Worm (Caenorhabditis elegans) whole organism, young adult: ENCODE results near the gene srx-29.

Experiments used
- ama-1 ChIP-seq, 3 experiments: fragments of 150-350 bp in 1 of 3; sonication (generic microtip) in 2 of 3; optimal IDR thresholded peaks; 2 replicates each; lab custom pipeline; 2014 to 2018; ENCODE audit warnings: missing biosample characterization in 2 of 3, missing genetic modification characterization in 2 of 3, missing genetic modification reagents in 2 of 3
- mes-4 ChIP-seq: sonication (generic microtip); optimal IDR thresholded peaks from 2 replicates; lab custom pipeline; 2016; ENCODE audit warnings: missing genotype, missing genetic modification characterization, missing compliant biosample characterization
- nfya-1 ChIP-seq: sonication (generic microtip); optimal IDR thresholded peaks from 2 replicates; lab custom pipeline; 2017; ENCODE audit warnings: antibody characterized with exemption, missing compliant biosample characterization, missing genetic modification characterization, borderline replicate concordance; ENCODE audit not compliant: insufficient read depth
- nhr-27 ChIP-seq: fragments of 200-800 bp; sonication (Bioruptor generic); optimal IDR thresholded peaks from 2 replicates; lab custom pipeline; 2018; ENCODE audit warnings: mild to moderate bottlenecking, missing genetic modification characterization, moderate library complexity, missing compliant biosample characterization
- pha-4 ChIP-seq: fragments of 150-350 bp; sonication (generic microtip); optimal IDR thresholded peaks from 2 replicates; lab custom pipeline; 2014; ENCODE audit warnings: missing biosample characterization, missing genetic modification reagents, missing genetic modification characterization
- snpc-4 ChIP-seq, 5 experiments: fragments of 150-350 bp in 1 of 5; sonication (generic microtip) in 4 of 5; optimal IDR thresholded peaks; 2 replicates each; lab custom pipeline; 2014 to 2018; ENCODE audit warnings: missing genetic modification characterization in 5 of 5, missing biosample characterization in 3 of 5, antibody characterized with exemption in 2 of 5, mild to moderate bottlenecking in 2 of 5, missing compliant biosample characterization in 2 of 5, missing genotype in 2 of 5, moderate library complexity in 2 of 5, missing genetic modification reagents in 1 of 5
- ztf-22 ChIP-seq: fragments of 200-800 bp; sonication (Bioruptor generic); optimal IDR thresholded peaks from 2 replicates; lab custom pipeline; 2018; ENCODE audit warnings: mild to moderate bottlenecking, missing genetic modification characterization, moderate library complexity, missing compliant biosample characterization

- TF ChIP-seq pha-4 (tag; lab: Kevin White, UChicago) (no peak), nfya-1 (tag; lab: Kevin White, UChicago) (no peak), ztf-22 (GFP tag; lab: Kevin White, UChicago) (no peak), mes-4 (tag; lab: Kevin White, UChicago) (no peak), nhr-27 (tag; lab: Kevin White, UChicago) (no peak), ama-1 (optimal IDR thresholded peaks at IDR 0.05; lab: Kevin White, UChicago) (no peak), ama-1 (GFP tag; optimal IDR thresholded peaks at IDR 0.05; lab: Kevin White, UChicago) (no peak), snpc-4 (GFP tag; optimal IDR thresholded peaks at IDR 0.05; lab: Kevin White, UChicago) (no peak), snpc-4 (tag; optimal IDR thresholded peaks at IDR 0.05; lab: Kevin White, UChicago) (no peak)
These were observed 17.6 kb upstream of the srx-29 start for ce11 chrV:15715636-15716035.
